Worm (Caenorhabditis elegans): ENCODE measurements around the gene Y57G11B.8.
"Not testable (repeated sequence)": the region's sequence is repeated elsewhere in the genome, so short reads cannot be mapped to it uniquely, and the experiment has no call there.

Y57G11B.8 gene

ce11 chrIV:14572607-14573006 is 5.9 kb downstream of the Y57G11B.8 start, which contains the start of gene glb-34:
TSS of gene glb-34 (minus strand) at chrIV:14572707.
- TF ChIP-seq him-1 (tag; optimal IDR thresholded peaks at IDR 0.05) (no peak), dao-5 (tag; optimal IDR thresholded peaks at IDR 0.05) (no peak), W03F9.2 (tag; optimal IDR thresholded peaks at IDR 0.05) (no peak)

- TF ChIP-seq W03F9.2 (tag; optimal IDR thresholded peaks at IDR 0.05) = no peak
- no peak for TF ChIP-seq him-1 (tag; optimal IDR thresholded peaks at IDR 0.05)
- TF ChIP-seq dao-5 (tag; optimal IDR thresholded peaks at IDR 0.05) = no peak
These were observed 6.9 kb downstream of the Y57G11B.8 start for ce11 chrIV:14571626-14572025.

ce11 chrIV:14565062-14565461 is 13.4 kb downstream of the Y57G11B.8 start, which contains the start of gene Y57G11B.2:
TSS of gene Y57G11B.2 (plus strand) at chrIV:14565362.
- TF ChIP-seq him-1 (tag; optimal IDR thresholded peaks at IDR 0.05) = no peak

ce11 chrIV:14562649-14563268 is 15.7 kb downstream of the Y57G11B.8 start:
- TF ChIP-seq W03F9.2 (tag; optimal IDR thresholded peaks at IDR 0.05) (no peak), dao-5 (tag; optimal IDR thresholded peaks at IDR 0.05) (no peak)

- no peak for TF ChIP-seq W03F9.2 (tag; optimal IDR thresholded peaks at IDR 0.05)
- TF ChIP-seq dao-5 (tag; optimal IDR thresholded peaks at IDR 0.05) = no peak
- no peak for TF ChIP-seq him-1 (tag; optimal IDR thresholded peaks at IDR 0.05)
These were observed 16.8 kb downstream of the Y57G11B.8 start for ce11 chrIV:14561677-14562076.

- TF ChIP-seq W03F9.2 (tag; optimal IDR thresholded peaks at IDR 0.05) (no peak), dao-5 (tag; optimal IDR thresholded peaks at IDR 0.05) (no peak), him-1 (tag; optimal IDR thresholded peaks at IDR 0.05) (no peak)
These were observed 19.2 kb downstream of the Y57G11B.8 start for ce11 chrIV:14559267-14559666.

ce11 chrIV:14557642-14558041 is 20.9 kb downstream of the Y57G11B.8 start:
- no peak for TF ChIP-seq dao-5 (tag; optimal IDR thresholded peaks at IDR 0.05)
- no peak for TF ChIP-seq W03F9.2 (tag; optimal IDR thresholded peaks at IDR 0.05)
- no peak for TF ChIP-seq him-1 (tag; optimal IDR thresholded peaks at IDR 0.05)

ce11 chrIV:14554788-14555187 is 23.7 kb downstream of the Y57G11B.8 start, which contains the start of gene Y57G11B.6:
TSS of gene Y57G11B.6 (minus strand) at chrIV:14554888.
- no peak for TF ChIP-seq him-1 (tag; optimal IDR thresholded peaks at IDR 0.05)
- no peak for TF ChIP-seq W03F9.2 (tag; optimal IDR thresholded peaks at IDR 0.05)

ce11 chrIV:14551870-14552269 is 26.6 kb downstream of the Y57G11B.8 start, which contains the start of gene pals-30:
TSS of gene pals-30 (minus strand) at chrIV:14551970.
- not testable (repeated sequence) for TF ChIP-seq W03F9.2, him-1, dao-5 (tag; optimal IDR thresholded peaks at IDR 0.05)

ce11 chrIV:14549308-14549707 is 29.2 kb downstream of the Y57G11B.8 start, which contains the start of gene T27E7.9:
TSS of gene T27E7.9 (minus strand) at chrIV:14549408.
- TF ChIP-seq dao-5 (tag; optimal IDR thresholded peaks at IDR 0.05) (no peak), him-1 (tag; optimal IDR thresholded peaks at IDR 0.05) (no peak), W03F9.2 (tag; optimal IDR thresholded peaks at IDR 0.05) (no peak)

ce11 chrIV:14547292-14547691 is 31.2 kb downstream of the Y57G11B.8 start:
- TF ChIP-seq him-1 (tag; optimal IDR thresholded peaks at IDR 0.05) (no peak), W03F9.2 (tag; optimal IDR thresholded peaks at IDR 0.05) (no peak), dao-5 (tag; optimal IDR thresholded peaks at IDR 0.05) (no peak)

- TF ChIP-seq W03F9.2 (tag; optimal IDR thresholded peaks at IDR 0.05) (no peak), him-1 (tag; optimal IDR thresholded peaks at IDR 0.05) (no peak), dao-5 (tag; optimal IDR thresholded peaks at IDR 0.05) (no peak)
These were observed 36.0 kb downstream of the Y57G11B.8 start, which contains the start of gene pals-29 for ce11 chrIV:14542517-14542916. TSS of gene pals-29 (minus strand) at chrIV:14542617.

- TF ChIP-seq him-1 (tag; optimal IDR thresholded peaks at IDR 0.05) = no peak
- TF ChIP-seq dao-5 (tag; optimal IDR thresholded peaks at IDR 0.05) = no peak
- TF ChIP-seq W03F9.2 (tag; optimal IDR thresholded peaks at IDR 0.05) = no peak
These were observed 41.6 kb downstream of the Y57G11B.8 start, which contains the start of gene T27E7.5 for ce11 chrIV:14536911-14537310. TSS of gene T27E7.5 (plus strand) at chrIV:14537163.

ce11 chrIV:14534967-14535366 is 43.5 kb downstream of the Y57G11B.8 start, which contains the start of gene T27E7.4:
TSS of gene T27E7.4 (minus strand) at chrIV:14535067.
- TF ChIP-seq him-1 (tag; optimal IDR thresholded peaks at IDR 0.05) = no peak
- TF ChIP-seq dao-5 (tag; optimal IDR thresholded peaks at IDR 0.05) = no peak
- no peak for TF ChIP-seq W03F9.2 (tag; optimal IDR thresholded peaks at IDR 0.05)

- TF ChIP-seq W03F9.2 (tag; optimal IDR thresholded peaks at IDR 0.05) (no peak), dao-5 (tag; optimal IDR thresholded peaks at IDR 0.05) (no peak), him-1 (tag; optimal IDR thresholded peaks at IDR 0.05) (no peak)
These were observed 46.1 kb downstream of the Y57G11B.8 start for ce11 chrIV:14532366-14532765.

Measured in whole organism, L4/young adult.